Worm (Caenorhabditis elegans): Measurements from ENCODE around the gene gnrr-7.

ce11 chrX:11193670-11194069 lies 8.1 kb downstream of the gnrr-7 start:
- TF ChIP-seq nhr-2 (tag; optimal IDR thresholded peaks at IDR 0.05) (no peak), unc-62 (GFP tag; optimal IDR thresholded peaks at IDR 0.05) (no peak), unc-39 (tag; optimal IDR thresholded peaks at IDR 0.05) (no peak), nhr-28 (tag; optimal IDR thresholded peaks at IDR 0.05) (no peak), lsy-2 (tag; optimal IDR thresholded peaks at IDR 0.05) (no peak), lin-13 (tag; optimal IDR thresholded peaks at IDR 0.05) (no peak), nhr-237 (tag; optimal IDR thresholded peaks at IDR 0.05) (no peak)
